Worm (Caenorhabditis elegans): Measurements from ENCODE around the gene F58A6.9.

The F58A6.9 gene

ce11 chrII:5170932-5171331, 12.3 kb upstream of the F58A6.9 start, which contains the start of gene srb-1:
Gene srb-1 (minus strand): TSS chrII:5171032.
- TF ChIP-seq snpc-4 (tag; optimal IDR thresholded peaks at IDR 0.05) (no peak), lsy-12 (tag; optimal IDR thresholded peaks at IDR 0.05) (no peak), nhr-237 (tag; optimal IDR thresholded peaks at IDR 0.05) (no peak), ceh-16 (tag; optimal IDR thresholded peaks at IDR 0.05) (no peak), elt-2 (tag; optimal IDR thresholded peaks at IDR 0.05) (no peak), nhr-12 (tag; optimal IDR thresholded peaks at IDR 0.05) (no peak), sea-2 (GFP tag; optimal IDR thresholded peaks at IDR 0.05) (no peak)

ce11 chrII:5166738-5167137, 8.1 kb upstream of the F58A6.9 start, which contains the start of gene srb-3:
Gene srb-3 (minus strand): TSS chrII:5166838.
- TF ChIP-seq nhr-77 (tag; optimal IDR thresholded peaks at IDR 0.05) (no peak), tbx-2 (tag; optimal IDR thresholded peaks at IDR 0.05) (no peak), fkh-10 (GFP tag; optimal IDR thresholded peaks at IDR 0.05) (no peak)

ce11 chrII:5163283-5163682, 4.6 kb upstream of the F58A6.9 start, which contains the start of gene srb-5:
Gene srb-5 (minus strand): TSS chrII:5163383.
- TF ChIP-seq nhr-28 (tag; optimal IDR thresholded peaks at IDR 0.05): no peak

- TF ChIP-seq nhr-28 (tag; optimal IDR thresholded peaks at IDR 0.05) (no peak), ztf-11 (tag; optimal IDR thresholded peaks at IDR 0.05) (no peak), ZK546.5 (tag; optimal IDR thresholded peaks at IDR 0.05) (no peak), unc-39 (tag; optimal IDR thresholded peaks at IDR 0.05) (no peak), daf-12 (tag; optimal IDR thresholded peaks at IDR 0.05) (no peak), skn-1 (tag; optimal IDR thresholded peaks at IDR 0.05) (no peak), elt-3 (tag; optimal IDR thresholded peaks at IDR 0.05) (no peak), egl-5 (tag; optimal IDR thresholded peaks at IDR 0.05) (no peak), ceh-28 (tag; optimal IDR thresholded peaks at IDR 0.05) (no peak), fos-1 (tag; optimal IDR thresholded peaks at IDR 0.05) (no peak), ceh-82 (tag; optimal IDR thresholded peaks at IDR 0.05) (no peak), nhr-237 (tag; optimal IDR thresholded peaks at IDR 0.05) (no peak), nhr-23 (tag; optimal IDR thresholded peaks at IDR 0.05) (no peak), nhr-77 (tag; optimal IDR thresholded peaks at IDR 0.05) (no peak), fkh-2 (tag; optimal IDR thresholded peaks at IDR 0.05) (no peak), unc-62 (GFP tag; optimal IDR thresholded peaks at IDR 0.05) (no peak), tbx-2 (tag; optimal IDR thresholded peaks at IDR 0.05) (no peak), nhr-67 (tag; optimal IDR thresholded peaks at IDR 0.05) (no peak), hmg-11 (tag; optimal IDR thresholded peaks at IDR 0.05) (no peak)
Measured at ce11 chrII:5161102-5161501, 2.4 kb upstream of the F58A6.9 start, which contains the start of gene C27D6.11. Gene C27D6.11 (minus strand): TSS chrII:5161202.

ce11 chrII:5157525-5157924, 1.1 kb downstream of the F58A6.9 start, which contains the start of gene srb-13:
Gene srb-13 (minus strand): TSS chrII:5157625.
- TF ChIP-seq ceh-82 (tag; optimal IDR thresholded peaks at IDR 0.05) (no peak), jun-1 (tag; optimal IDR thresholded peaks at IDR 0.05) (no peak), eor-1 (tag; optimal IDR thresholded peaks at IDR 0.05) (no peak), nfya-1 (tag; optimal IDR thresholded peaks at IDR 0.05; ENCODE audit: insufficient read depth) (no peak), ama-1 (optimal IDR thresholded peaks at IDR 0.05) (no peak), pqm-1 (tag; optimal IDR thresholded peaks at IDR 0.05) (no peak), fkh-10 (GFP tag; optimal IDR thresholded peaks at IDR 0.05) (no peak), snpc-4 (tag; optimal IDR thresholded peaks at IDR 0.05) (no peak), ceh-16 (tag; optimal IDR thresholded peaks at IDR 0.05) (no peak), ceh-28 (tag; optimal IDR thresholded peaks at IDR 0.05) (no peak), nhr-25 (tag; optimal IDR thresholded peaks at IDR 0.05) (no peak), tbx-2 (tag; optimal IDR thresholded peaks at IDR 0.05) (no peak), mml-1 (tag; optimal IDR thresholded peaks at IDR 0.05) (no peak), unc-39 (tag; optimal IDR thresholded peaks at IDR 0.05) (no peak), unc-62 (GFP tag; optimal IDR thresholded peaks at IDR 0.05) (no peak), mdl-1 (tag; optimal IDR thresholded peaks at IDR 0.05) (no peak)

- TF ChIP-seq nhr-43 (tag; optimal IDR thresholded peaks at IDR 0.05; ENCODE audit: poor library complexity, severe bottlenecking): no peak
- no peak for TF ChIP-seq ceh-82 (tag; optimal IDR thresholded peaks at IDR 0.05)
- no peak for TF ChIP-seq elt-3 (tag; optimal IDR thresholded peaks at IDR 0.05)
- no peak for TF ChIP-seq fkh-10 (GFP tag; optimal IDR thresholded peaks at IDR 0.05)
- TF ChIP-seq egl-27 (tag; optimal IDR thresholded peaks at IDR 0.05): no peak
- TF ChIP-seq aly-2 (tag; optimal IDR thresholded peaks at IDR 0.05): no peak
Measured at ce11 chrII:5156983-5157382, 1.7 kb downstream of the F58A6.9 start, which contains the start of gene msp-45. Gene msp-45 (minus strand): TSS chrII:5157083.

All from whole organism, L3 larva.